Fruit fly (Drosophila melanogaster): ENCODE measurements around the gene EMC4.
A peak's percentile ranks its signal among the peaks of the same experiment; 100 is the strongest.

The EMC4 gene

dm6 chr3L:22864254-22865060, 3.6 kb downstream of the EMC4 start, which contains the start of gene CG33170 (continued):
- TF ChIP-seq CG15514 (GFP tag; optimal IDR thresholded peaks at IDR 0.05), result peak; percentile 45
- no peak for TF ChIP-seq Hr39 (optimal IDR thresholded peaks at IDR 0.05)
- TF ChIP-seq Taf1 (GFP tag; IDR thresholded peaks at IDR 0.05), result no peak
- TF ChIP-seq h (optimal IDR thresholded peaks at IDR 0.05), result no peak
- no peak for TF ChIP-seq H15 (GFP tag; IDR thresholded peaks at IDR 0.05)
- TF ChIP-seq ERR (GFP tag; optimal IDR thresholded peaks at IDR 0.05), result no peak
- TF ChIP-seq CG13624 (GFP tag; optimal IDR thresholded peaks at IDR 0.05), result no peak
- TF ChIP-seq pros (GFP tag; optimal IDR thresholded peaks at IDR 0.05), result peak; percentile 31
- TF ChIP-seq D (optimal IDR thresholded peaks at IDR 0.05), result no peak
- no peak for TF ChIP-seq D (GFP tag; optimal IDR thresholded peaks at IDR 0.05)
- TF ChIP-seq exex (tag; optimal IDR thresholded peaks at IDR 0.05), result peak; percentile 15
- 0 out of 4 replicates have a peak, but pooled peaks have one; percentile 29 for TF ChIP-seq chinmo (GFP tag; IDR thresholded peaks at IDR 0.05; ENCODE audit: partially characterized antibody)
- no peak for TF ChIP-seq CG10209 (GFP tag; optimal IDR thresholded peaks at IDR 0.05)
- peak; percentile 6 for TF ChIP-seq CG34376 (GFP tag; optimal IDR thresholded peaks at IDR 0.05)
- no peak for TF ChIP-seq Dip2 (GFP tag; IDR thresholded peaks at IDR 0.05)
- no peak for TF ChIP-seq CG17328 (GFP tag; IDR thresholded peaks at IDR 0.05)
- peak in 1 of 2 experiments; percentile 84 for TF ChIP-seq crp (GFP tag; optimal IDR thresholded peaks at IDR 0.05)
- TF ChIP-seq CG4707 (GFP tag; optimal IDR thresholded peaks at IDR 0.05), result peak; percentile 61
- TF ChIP-seq CG1233 (GFP tag; optimal IDR thresholded peaks at IDR 0.05), result peak; percentile 9
- peak; percentile 1 for TF ChIP-seq Dip3 (GFP tag; optimal IDR thresholded peaks at IDR 0.05)
- TF ChIP-seq nau (GFP tag; optimal IDR thresholded peaks at IDR 0.05), result peak; percentile 8
- no peak for TF ChIP-seq Antp (GFP tag; optimal IDR thresholded peaks at IDR 0.05)
- no peak for TF ChIP-seq CG18764 (GFP tag; optimal IDR thresholded peaks at IDR 0.05)
- TF ChIP-seq Vsx1 (GFP tag; optimal IDR thresholded peaks at IDR 0.05), result no peak
- peak; percentile 46; the same call in 1 of the 2 replicates for TF ChIP-seq Adf1 (GFP tag; IDR thresholded peaks at IDR 0.05)
- TF ChIP-seq CG17361 (GFP tag; IDR thresholded peaks at IDR 0.05), result no peak
- TF ChIP-seq CG34422 (GFP tag; IDR thresholded peaks at IDR 0.05), result 0 out of 3 replicates have a peak, but pooled peaks have one; percentile 32
- no peak for TF ChIP-seq NfI (GFP tag; optimal IDR thresholded peaks at IDR 0.05)
- peak; percentile 48 for TF ChIP-seq bigmax (GFP tag; optimal IDR thresholded peaks at IDR 0.05)
- TF ChIP-seq CG4820 (GFP tag; optimal IDR thresholded peaks at IDR 0.05), result no peak
- peak; percentile 82 for TF ChIP-seq Ets65A (GFP tag)
- no peak for TF ChIP-seq CG11085 (GFP tag; IDR thresholded peaks at IDR 0.05)
- TF ChIP-seq CG17568 (GFP tag; optimal IDR thresholded peaks at IDR 0.05), result no peak
- TF ChIP-seq sc (optimal IDR thresholded peaks at IDR 0.05), result no peak
- peak; percentile 22 for TF ChIP-seq sc (GFP tag; optimal IDR thresholded peaks at IDR 0.05)
- TF ChIP-seq CG8089 (GFP tag; optimal IDR thresholded peaks at IDR 0.05), result no peak
- TF ChIP-seq CG7963 (GFP tag; IDR thresholded peaks at IDR 0.05; ENCODE audit: partially characterized antibody), result 0 out of 3 replicates have a peak, but pooled peaks have one; percentile 7
- TF ChIP-seq Elba2 (GFP tag; optimal IDR thresholded peaks at IDR 0.05), result no peak
- peak; percentile 12 for TF ChIP-seq pzg (GFP tag; optimal IDR thresholded peaks at IDR 0.05)
- peak; percentile 9 for TF ChIP-seq phol (tag; optimal IDR thresholded peaks at IDR 0.05)
- TF ChIP-seq gsb-n (tag; optimal IDR thresholded peaks at IDR 0.05), result no peak
- peak; percentile 47 for TF ChIP-seq CG10267 (tag; optimal IDR thresholded peaks at IDR 0.05)
- peak; percentile 59 for TF ChIP-seq run (tag; optimal IDR thresholded peaks at IDR 0.05)
- TF ChIP-seq Xrp1 (GFP tag; IDR thresholded peaks at IDR 0.05), result no peak
- no peak for TF ChIP-seq fru (optimal IDR thresholded peaks at IDR 0.05)
- TF ChIP-seq sr (GFP tag; IDR thresholded peaks at IDR 0.05), result no peak
- no peak for TF ChIP-seq CG6272 (GFP tag; IDR thresholded peaks at IDR 0.05)
- TF ChIP-seq Myb (GFP tag; optimal IDR thresholded peaks at IDR 0.05), result no peak
- no peak for TF ChIP-seq Hr3 (GFP tag; optimal IDR thresholded peaks at IDR 0.05)
- no peak for TF ChIP-seq ftz-f1 (GFP tag; optimal IDR thresholded peaks at IDR 0.05)
- TF ChIP-seq sens (GFP tag), result peak; percentile 80
